Worm (Caenorhabditis elegans) whole organism, early embryonic: ENCODE measurements around the gene cdc-73.

ENCODE experiments used
- aly-1 ChIP-seq: sonication (generic microtip); optimal IDR thresholded peaks from 2 replicates; lab custom pipeline; 2016; ENCODE audit warnings: missing genetic modification characterization, missing compliant biosample characterization
- ama-1 ChIP-seq: fragments of 150-350 bp; optimal IDR thresholded peaks from 2 replicates; lab custom pipeline; 2014
- ceh-13 ChIP-seq: fragments of 200-800 bp; sonication (Bioruptor generic); optimal IDR thresholded peaks from 2 replicates; lab custom pipeline; 2018; ENCODE audit warnings: mild to moderate bottlenecking, missing genetic modification characterization, missing compliant biosample characterization
- flt-1 ChIP-seq: fragments of 200-800 bp; sonication (Bioruptor generic); IDR thresholded peaks from 2 replicates; pipeline ENCODE4 v1.3.6; 2022; ENCODE audit warnings: missing genetic modification characterization, missing compliant biosample characterization
- hmg-4 ChIP-seq: fragments of 200-800 bp; sonication (Bioruptor generic); optimal IDR thresholded peaks from 2 replicates; lab custom pipeline; 2018; ENCODE audit warnings: mild to moderate bottlenecking, missing genetic modification characterization, missing compliant biosample characterization
- hnd-1 ChIP-seq: sonication (generic microtip); optimal IDR thresholded peaks from 2 replicates; lab custom pipeline; 2016; ENCODE audit warnings: missing genetic modification characterization, missing compliant biosample characterization
- pes-1 ChIP-seq: fragments of 200-800 bp; sonication (Bioruptor generic); IDR thresholded peaks from 2 replicates; pipeline ENCODE4 v1.3.6; 2022; ENCODE audit warnings: missing genetic modification reagents, missing genetic modification characterization, missing compliant biosample characterization
- tbx-37 ChIP-seq: fragments of 200-800 bp; sonication (Bioruptor generic); conservative IDR thresholded peaks from 2 replicates; pipeline ENCODE4 v1.3.6; 2022; ENCODE audit warnings: missing genetic modification reagents, missing genetic modification characterization, missing compliant biosample characterization

ce11 chrIV:4080846-4081245, 38.5 kb downstream of the cdc-73 start, which contains the start of the genes C35B1.9 and C35B1.3:
- TF ChIP-seq ama-1 (lab: Kevin White, UChicago) (no peak), flt-1 (no peak), hnd-1 (tag; lab: Kevin White, UChicago) (no peak), ceh-13 (GFP tag; lab: Kevin White, UChicago) (no peak), pes-1 (GFP tag; lab: Robert Waterston, UW) (no peak), tbx-37 (no peak), aly-1 (no peak), hmg-4 (GFP tag; lab: Kevin White, UChicago) (no peak)
